Fruit fly (Drosophila melanogaster): Measurements from ENCODE around the gene CG4069.

DNA sequence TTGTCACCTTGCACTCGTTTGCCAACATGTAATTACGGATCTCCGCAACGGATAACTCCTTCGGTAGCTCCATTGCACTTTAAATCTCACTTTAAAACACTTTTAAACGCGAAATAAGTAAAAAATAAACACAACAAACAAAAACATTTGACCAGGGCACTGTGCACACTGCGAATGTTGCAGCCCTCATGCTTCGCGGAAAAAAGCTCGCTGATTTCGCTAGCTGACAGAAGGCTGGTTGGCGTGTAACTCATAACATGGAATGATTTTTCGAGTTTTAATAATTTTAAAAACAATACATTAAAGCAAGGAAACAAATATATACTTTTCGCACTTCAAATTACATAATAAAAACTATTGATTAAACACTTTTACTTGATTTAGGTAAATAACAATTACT lies 35.3 kb upstream of the CG4069 start, which contains the start of gene sowah:
- TF ChIP-seq CTCF (optimal IDR thresholded peaks at IDR 0.05): peak in 1 of 2 experiments; percentile 39
- no peak for TF ChIP-seq CG8478 (optimal IDR thresholded peaks at IDR 0.05)

Measured in S2 (cell line).